Fruit fly (Drosophila melanogaster) whole organism, prepupa: Measurements from ENCODE around the gene Polr1H.
A peak's percentile ranks its signal among the peaks of the same experiment; 100 is the strongest.

ENCODE experiments used
- CG10669 ChIP-seq: fragments of 200-800 bp; sonication (Bioruptor generic); optimal IDR thresholded peaks from 3 replicates; lab custom pipeline; 2018; ENCODE audit warnings: missing biosample characterization, mild to moderate bottlenecking, missing genetic modification characterization, moderate library complexity
- CG11762 ChIP-seq: fragments of 200-800 bp; sonication (Bioruptor generic); optimal IDR thresholded peaks from 3 replicates; lab custom pipeline; 2016; ENCODE audit warnings: missing biosample characterization, missing genetic modification characterization; ENCODE audit not compliant: insufficient read depth
- CG11902 ChIP-seq: fragments of 200-800 bp; sonication (Bioruptor generic); optimal IDR thresholded peaks from 3 replicates; lab custom pipeline; 2016; ENCODE audit warnings: missing biosample characterization, missing genetic modification characterization
- CG15336 ChIP-seq: fragments of 200-800 bp; sonication (Bioruptor generic); IDR thresholded peaks from 2 replicates; pipeline ENCODE4 v1.3.6; 2022; ENCODE audit warnings: missing biosample characterization, missing genetic modification characterization
- CG1621 ChIP-seq: fragments of 200-800 bp; sonication (Bioruptor generic); optimal IDR thresholded peaks from 3 replicates; lab custom pipeline; 2018; ENCODE audit warnings: missing biosample characterization, mild to moderate bottlenecking, missing genetic modification characterization
- CG16779 ChIP-seq: fragments of 200-800 bp; sonication (Bioruptor generic); optimal IDR thresholded peaks from 3 replicates; lab custom pipeline; 2017; ENCODE audit warnings: missing biosample characterization, mild to moderate bottlenecking, missing genetic modification characterization
- CG3032 ChIP-seq: fragments of 200-800 bp; optimal IDR thresholded peaks from 2 replicates; lab custom pipeline; 2019; ENCODE audit warnings: missing biosample characterization, mild to moderate bottlenecking, missing genetic modification characterization, moderate library complexity
- CG31627 ChIP-seq: fragments of 200-800 bp; sonication (Bioruptor generic); optimal IDR thresholded peaks from 3 replicates; lab custom pipeline; 2016; ENCODE audit warnings: missing biosample characterization, missing genetic modification characterization
- CG32006 ChIP-seq: fragments of 200-800 bp; sonication (Bioruptor generic); optimal IDR thresholded peaks from 3 replicates; lab custom pipeline; 2017; ENCODE audit warnings: missing biosample characterization, mild to moderate bottlenecking, missing genetic modification characterization
- CG34406 ChIP-seq: fragments of 200-800 bp; sonication (Bioruptor generic); optimal IDR thresholded peaks from 3 replicates; lab custom pipeline; 2016; ENCODE audit warnings: missing biosample characterization, missing genetic modification characterization
- CG3919 ChIP-seq: fragments of 200-800 bp; sonication (Bioruptor generic); optimal IDR thresholded peaks from 3 replicates; lab custom pipeline; 2016; ENCODE audit warnings: missing biosample characterization, missing genetic modification characterization
- CG4318 ChIP-seq: fragments of 200-800 bp; sonication (Bioruptor generic); optimal IDR thresholded peaks from 3 replicates; lab custom pipeline; 2017; ENCODE audit warnings: missing biosample characterization, mild to moderate bottlenecking, missing genetic modification characterization
- CG6163 ChIP-seq: fragments of 200-800 bp; sonication (Bioruptor generic); IDR thresholded peaks from 3 replicates; pipeline ENCODE4 v1.3.6; 2022; ENCODE audit warnings: missing biosample characterization, missing genetic modification characterization
- CG6808 ChIP-seq: fragments of 200-800 bp; sonication (Bioruptor generic); optimal IDR thresholded peaks from 3 replicates; lab custom pipeline; 2017; ENCODE audit warnings: missing biosample characterization, missing genetic modification characterization, mild to moderate bottlenecking, moderate library complexity, missing genetic modification reagents
- CG6854 ChIP-seq: fragments of 200-800 bp; sonication (Bioruptor generic); optimal IDR thresholded peaks from 2 replicates; lab custom pipeline; 2017; ENCODE audit warnings: missing biosample characterization, mild to moderate bottlenecking, missing genetic modification characterization
- CG8319 ChIP-seq: fragments of 200-800 bp; sonication (Bioruptor generic); optimal IDR thresholded peaks from 3 replicates; lab custom pipeline; 2016; ENCODE audit warnings: missing biosample characterization, missing genetic modification characterization
- CG8632 ChIP-seq: fragments of 200-800 bp; sonication (Bioruptor generic); optimal IDR thresholded peaks from 3 replicates; lab custom pipeline; 2016; ENCODE audit warnings: missing biosample characterization, missing genetic modification characterization
- CG9139 ChIP-seq: fragments of 200-800 bp; sonication (Bioruptor generic); optimal IDR thresholded peaks from 3 replicates; lab custom pipeline; 2017; ENCODE audit warnings: missing biosample characterization, mild to moderate bottlenecking, missing genetic modification characterization
- Eip75B ChIP-seq: fragments of 200-800 bp; sonication (Bioruptor generic); optimal IDR thresholded peaks from 3 replicates; lab custom pipeline; 2016; ENCODE audit warnings: missing biosample characterization, missing genetic modification characterization
- Eip78C ChIP-seq: fragments of 200-800 bp; sonication (Bioruptor generic); peaks from one replicate; lab custom pipeline; 2016; ENCODE audit warnings: missing biosample characterization, missing genetic modification characterization
- Ets96B ChIP-seq: fragments of 200-800 bp; optimal IDR thresholded peaks from 2 replicates; lab custom pipeline; 2019; ENCODE audit warnings: missing biosample characterization, mild to moderate bottlenecking, missing genetic modification characterization, moderate library complexity
- Lpt ChIP-seq: fragments of 200-800 bp; sonication (Bioruptor generic); optimal IDR thresholded peaks from 3 replicates; lab custom pipeline; 2016; ENCODE audit warnings: missing biosample characterization, missing genetic modification characterization
- Met ChIP-seq: fragments of 200-800 bp; sonication (Bioruptor generic); optimal IDR thresholded peaks from 3 replicates; lab custom pipeline; 2016; ENCODE audit warnings: missing biosample characterization, missing genetic modification characterization
- Smox ChIP-seq: fragments of 200-800 bp; sonication (Bioruptor generic); optimal IDR thresholded peaks from 3 replicates; lab custom pipeline; 2016; ENCODE audit warnings: missing biosample characterization, missing genetic modification characterization
- Sox102F ChIP-seq: fragments of 200-800 bp; sonication (Bioruptor generic); optimal IDR thresholded peaks from 2 replicates; lab custom pipeline; 2016; ENCODE audit warnings: missing biosample characterization, mild to moderate bottlenecking, missing genetic modification characterization
- Sox14 ChIP-seq: fragments of 200-800 bp; sonication (Bioruptor generic); optimal IDR thresholded peaks from 3 replicates; lab custom pipeline; 2016; ENCODE audit warnings: missing biosample characterization, missing genetic modification characterization
- acj6 ChIP-seq: fragments of 200-800 bp; sonication (Bioruptor generic); optimal IDR thresholded peaks from 3 replicates; lab custom pipeline; 2016; ENCODE audit warnings: missing biosample characterization, missing genetic modification characterization
- dsx ChIP-seq: fragments of 200-800 bp; optimal IDR thresholded peaks from 3 replicates; lab custom pipeline; 2019; ENCODE audit warnings: missing biosample characterization, mild to moderate bottlenecking, missing genetic modification characterization, moderate library complexity; ENCODE audit not compliant: poor library complexity, severe bottlenecking
- eg ChIP-seq: fragments of 200-800 bp; sonication (Bioruptor generic); IDR thresholded peaks from 3 replicates; pipeline ENCODE4 v1.3.6; 2022; ENCODE audit warnings: missing biosample characterization, missing genetic modification characterization
- fd59A ChIP-seq: fragments of 200-800 bp; sonication (Bioruptor generic); optimal IDR thresholded peaks from 2 replicates; lab custom pipeline; 2017; ENCODE audit warnings: missing biosample characterization, mild to moderate bottlenecking, missing genetic modification characterization, missing genetic modification reagents
- fd85E ChIP-seq: fragments of 200-800 bp; sonication (Bioruptor generic); optimal IDR thresholded peaks from 3 replicates; lab custom pipeline; 2016; ENCODE audit warnings: missing biosample characterization, missing genetic modification characterization
- fkh ChIP-seq: fragments of 200-800 bp; sonication (Bioruptor generic); optimal IDR thresholded peaks from 3 replicates; lab custom pipeline; 2017; ENCODE audit warnings: missing biosample characterization, mild to moderate bottlenecking, missing genetic modification characterization, moderate library complexity
- net ChIP-seq: fragments of 200-800 bp; sonication (Bioruptor generic); optimal IDR thresholded peaks from 3 replicates; lab custom pipeline; 2016; ENCODE audit warnings: missing biosample characterization, missing genetic modification characterization
- pdm3 ChIP-seq: fragments of 200-800 bp; sonication (Bioruptor generic); optimal IDR thresholded peaks from 3 replicates; lab custom pipeline; 2016; ENCODE audit warnings: missing biosample characterization, missing genetic modification characterization
- salr ChIP-seq, 2 experiments: fragments of 200-800 bp; sonication (Bioruptor generic); optimal IDR thresholded peaks; 3 replicates each; lab custom pipeline; 2016 to 2018; ENCODE audit warnings: missing biosample characterization in 2 of 2, missing genetic modification characterization in 2 of 2, mild to moderate bottlenecking in 1 of 2
- spab ChIP-seq: fragments of 200-800 bp; sonication (Bioruptor generic); optimal IDR thresholded peaks from 2 replicates; lab custom pipeline; 2017; ENCODE audit warnings: missing biosample characterization, mild to moderate bottlenecking, missing genetic modification characterization, missing genetic modification reagents
- ss ChIP-seq, 2 experiments: fragments of 200-800 bp; sonication (Bioruptor generic); optimal IDR thresholded peaks; 2 replicates in 1 of 2; 3 replicates in 1 of 2; lab custom pipeline; 2017 to 2018; ENCODE audit warnings: mild to moderate bottlenecking in 2 of 2, missing biosample characterization in 2 of 2, missing genetic modification characterization in 2 of 2, moderate library complexity in 1 of 2
- topi ChIP-seq: fragments of 200-800 bp; sonication (Bioruptor generic); optimal IDR thresholded peaks from 3 replicates; lab custom pipeline; 2016; ENCODE audit warnings: missing biosample characterization, missing genetic modification characterization
- vri ChIP-seq: fragments of 200-800 bp; sonication (Bioruptor generic); optimal IDR thresholded peaks from 3 replicates; lab custom pipeline; 2016; ENCODE audit warnings: missing biosample characterization, mild to moderate bottlenecking, missing genetic modification characterization

Polr1H gene

dm6 chr3R:21825775-21826558, 48.3 kb upstream of the Polr1H start (continued):
- TF ChIP-seq ss (GFP tag; optimal IDR thresholded peaks at IDR 0.05; lab: Kevin White, UChicago) (peak; percentile 9 to 67), CG3032 (tag; lab: Kevin White, UChicago) (peak; percentile 50), CG34406 (GFP tag; lab: Kevin White, UChicago) (peak; percentile 35), CG3919 (GFP tag; lab: Kevin White, UChicago) (peak; percentile 45), Lpt (GFP tag; lab: Kevin White, UChicago) (no peak), Ets96B (peak; percentile 63), CG6854 (GFP tag; lab: Kevin White, UChicago) (no peak)

- TF ChIP-seq fd59A (no peak), Eip78C (peak; percentile 57), fd85E (GFP tag; lab: Kevin White, UChicago) (no peak), fkh (GFP tag; lab: Kevin White, UChicago) (peak; percentile 54)
Measured at dm6 chr3R:21825140-21825539, 47.5 kb upstream of the Polr1H start.

dm6 chr3R:21824407-21825006, 46.9 kb upstream of the Polr1H start:
- no peak for TF ChIP-seq CG15336 (GFP tag; lab: Robert Waterston, UW)
- no peak for TF ChIP-seq CG11762 (GFP tag; lab: Kevin White, UChicago)
- no peak for TF ChIP-seq CG32006 (GFP tag; lab: Kevin White, UChicago)
- peak; percentile 81 for TF ChIP-seq CG9139 (GFP tag; lab: Kevin White, UChicago)
- TF ChIP-seq CG11902 (GFP tag; lab: Kevin White, UChicago), result no peak
- TF ChIP-seq acj6 (GFP tag; lab: Kevin White, UChicago), result no peak
- TF ChIP-seq CG3919 (GFP tag; lab: Kevin White, UChicago), result no peak
- TF ChIP-seq CG4318 (GFP tag; lab: Kevin White, UChicago), result no peak
- TF ChIP-seq Ets96B, result no peak
- TF ChIP-seq spab, result peak; percentile 45
- no peak for TF ChIP-seq dsx (GFP tag; lab: Kevin White, UChicago)
- TF ChIP-seq pdm3 (GFP tag; lab: Kevin White, UChicago), result no peak
- no peak for TF ChIP-seq CG6854 (GFP tag; lab: Kevin White, UChicago)
- TF ChIP-seq CG6163 (GFP tag; lab: Robert Waterston, UW), result peak; percentile 14; the same call in 2 of the 3 replicates
- TF ChIP-seq vri, result no peak
- TF ChIP-seq CG10669 (GFP tag; lab: Kevin White, UChicago), result no peak
- TF ChIP-seq fkh (GFP tag; lab: Kevin White, UChicago), result no peak
- TF ChIP-seq Sox102F (GFP tag; lab: Kevin White, UChicago), result no peak
- no peak for TF ChIP-seq CG8632
- peak; percentile 69 to 80 for TF ChIP-seq ss (GFP tag; optimal IDR thresholded peaks at IDR 0.05; lab: Kevin White, UChicago)
- no peak for TF ChIP-seq Met (GFP tag; lab: Kevin White, UChicago)
- TF ChIP-seq CG31627 (GFP tag; lab: Kevin White, UChicago), result no peak
- no peak for TF ChIP-seq Eip78C
- TF ChIP-seq Sox14, result no peak
- TF ChIP-seq Eip75B (GFP tag; lab: Kevin White, UChicago), result no peak
- TF ChIP-seq CG16779, result no peak
- TF ChIP-seq CG6808, result peak; percentile 71
- TF ChIP-seq net, result no peak
- TF ChIP-seq fd85E (GFP tag; lab: Kevin White, UChicago), result no peak
- TF ChIP-seq topi, result no peak
- no peak for TF ChIP-seq CG8319 (GFP tag; lab: Kevin White, UChicago)
- 0 out of 3 replicates have a peak, but pooled peaks have one; percentile 7 for TF ChIP-seq eg (GFP tag; lab: Robert Waterston, UW)
- no peak for TF ChIP-seq CG3032 (tag; lab: Kevin White, UChicago)
- TF ChIP-seq CG34406 (GFP tag; lab: Kevin White, UChicago), result no peak
- TF ChIP-seq fd59A, result peak; percentile 11
- peak; percentile 11 for TF ChIP-seq CG1621 (tag; lab: Kevin White, UChicago)
- TF ChIP-seq Smox (GFP tag; lab: Kevin White, UChicago), result no peak
- no peak for TF ChIP-seq salr (GFP tag; optimal IDR thresholded peaks at IDR 0.05; lab: Kevin White, UChicago)
